Worm (Caenorhabditis elegans): ENCODE results near the gene F56B3.4.

F56B3.4 gene

ce11 chrIV:794275-794674, at the start of gene F56B3.4:
Gene F56B3.4 (minus strand): TSS chrIV:794275.
- TF ChIP-seq elt-3 (tag; optimal IDR thresholded peaks at IDR 0.05): no peak
- no peak for TF ChIP-seq nhr-67 (tag; optimal IDR thresholded peaks at IDR 0.05)
- no peak for TF ChIP-seq unc-62 (GFP tag; optimal IDR thresholded peaks at IDR 0.05)
- no peak for TF ChIP-seq nfya-1 (tag; optimal IDR thresholded peaks at IDR 0.05; ENCODE audit: insufficient read depth)
- TF ChIP-seq nhr-77 (tag; optimal IDR thresholded peaks at IDR 0.05): no peak
- TF ChIP-seq ztf-4 (tag; optimal IDR thresholded peaks at IDR 0.05): no peak
- no peak for TF ChIP-seq aly-2 (tag; optimal IDR thresholded peaks at IDR 0.05)
- no peak for TF ChIP-seq sea-2 (GFP tag; optimal IDR thresholded peaks at IDR 0.05)
- TF ChIP-seq nhr-76 (tag; optimal IDR thresholded peaks at IDR 0.05): no peak
- no peak for TF ChIP-seq mml-1 (tag; optimal IDR thresholded peaks at IDR 0.05)
- TF ChIP-seq nhr-43 (tag; optimal IDR thresholded peaks at IDR 0.05; ENCODE audit: poor library complexity, severe bottlenecking): no peak
- no peak for TF ChIP-seq elt-1 (tag; optimal IDR thresholded peaks at IDR 0.05)
- no peak for TF ChIP-seq nhr-12 (tag; optimal IDR thresholded peaks at IDR 0.05)
- TF ChIP-seq ceh-82 (tag; optimal IDR thresholded peaks at IDR 0.05): no peak
- no peak for TF ChIP-seq nhr-11 (tag; optimal IDR thresholded peaks at IDR 0.05)
- no peak for TF ChIP-seq ztf-11 (tag; optimal IDR thresholded peaks at IDR 0.05)
- no peak for TF ChIP-seq pqm-1 (tag; optimal IDR thresholded peaks at IDR 0.05)
- no peak for TF ChIP-seq pha-4 (tag; optimal IDR thresholded peaks at IDR 0.05)
- no peak for TF ChIP-seq nhr-23 (tag; optimal IDR thresholded peaks at IDR 0.05)

- TF ChIP-seq pha-4 (tag; optimal IDR thresholded peaks at IDR 0.05): peak; percentile 40
- peak; percentile 14 for TF ChIP-seq snpc-4 (tag; optimal IDR thresholded peaks at IDR 0.05)
- no peak for TF ChIP-seq elt-3 (tag; optimal IDR thresholded peaks at IDR 0.05)
- TF ChIP-seq nfya-1 (tag; optimal IDR thresholded peaks at IDR 0.05; ENCODE audit: insufficient read depth): peak; percentile 47
- no peak for TF ChIP-seq sea-2 (GFP tag; optimal IDR thresholded peaks at IDR 0.05)
- no peak for TF ChIP-seq mdl-1 (tag; optimal IDR thresholded peaks at IDR 0.05)
- no peak for TF ChIP-seq nhr-28 (tag; optimal IDR thresholded peaks at IDR 0.05)
- TF ChIP-seq tbx-2 (tag; optimal IDR thresholded peaks at IDR 0.05): no peak
- no peak for TF ChIP-seq ZK546.5 (tag; optimal IDR thresholded peaks at IDR 0.05)
- TF ChIP-seq ceh-82 (tag; optimal IDR thresholded peaks at IDR 0.05): no peak
- peak; percentile 66 for TF ChIP-seq hmg-11 (tag; optimal IDR thresholded peaks at IDR 0.05)
- peak; percentile 13 for TF ChIP-seq lin-39 (tag; optimal IDR thresholded peaks at IDR 0.05)
- TF ChIP-seq lin-15B (tag; optimal IDR thresholded peaks at IDR 0.05): peak; percentile 19
Observed at ce11 chrIV:842630-843029, 48.6 kb upstream of the F56B3.4 start.

ce11 chrIV:842095-842494, 48.0 kb upstream of the F56B3.4 start, which contains the start of gene Y55F3BR.6:
Gene Y55F3BR.6 (minus strand): TSS chrIV:842126.
- TF ChIP-seq jun-1 (tag; optimal IDR thresholded peaks at IDR 0.05) (no peak), mml-1 (tag; optimal IDR thresholded peaks at IDR 0.05) (no peak), R02D3.7 (tag; optimal IDR thresholded peaks at IDR 0.05) (no peak), egl-27 (tag; optimal IDR thresholded peaks at IDR 0.05) (no peak), ZK546.5 (tag; optimal IDR thresholded peaks at IDR 0.05) (no peak), elt-1 (tag; optimal IDR thresholded peaks at IDR 0.05) (no peak), nhr-23 (tag; optimal IDR thresholded peaks at IDR 0.05) (no peak), ama-1 (optimal IDR thresholded peaks at IDR 0.05) (no peak), nhr-76 (tag; optimal IDR thresholded peaks at IDR 0.05) (no peak), elt-2 (tag; optimal IDR thresholded peaks at IDR 0.05) (no peak), nhr-28 (tag; optimal IDR thresholded peaks at IDR 0.05) (no peak), snpc-4 (tag; optimal IDR thresholded peaks at IDR 0.05) (no peak), unc-62 (GFP tag; optimal IDR thresholded peaks at IDR 0.05) (no peak), fkh-10 (GFP tag; optimal IDR thresholded peaks at IDR 0.05) (no peak), lsy-12 (tag; optimal IDR thresholded peaks at IDR 0.05) (no peak), mdl-1 (tag; optimal IDR thresholded peaks at IDR 0.05) (no peak), sea-2 (GFP tag; optimal IDR thresholded peaks at IDR 0.05) (no peak), nhr-77 (tag; optimal IDR thresholded peaks at IDR 0.05) (no peak), elt-3 (tag; optimal IDR thresholded peaks at IDR 0.05) (no peak)

ce11 chrIV:833517-833916, 39.4 kb upstream of the F56B3.4 start:
- TF ChIP-seq nhr-23 (tag; optimal IDR thresholded peaks at IDR 0.05) (peak; percentile 22), nfya-1 (tag; optimal IDR thresholded peaks at IDR 0.05; ENCODE audit: insufficient read depth) (peak; percentile 12), ztf-11 (tag; optimal IDR thresholded peaks at IDR 0.05) (no peak), lin-15B (tag; optimal IDR thresholded peaks at IDR 0.05) (peak; percentile 7), lin-39 (tag; optimal IDR thresholded peaks at IDR 0.05) (no peak), hmg-11 (tag; optimal IDR thresholded peaks at IDR 0.05) (peak; percentile 79), sea-2 (GFP tag; optimal IDR thresholded peaks at IDR 0.05) (no peak)
